Fruit fly (Drosophila melanogaster): ENCODE measurements around the gene Obp83cd.

DNA sequence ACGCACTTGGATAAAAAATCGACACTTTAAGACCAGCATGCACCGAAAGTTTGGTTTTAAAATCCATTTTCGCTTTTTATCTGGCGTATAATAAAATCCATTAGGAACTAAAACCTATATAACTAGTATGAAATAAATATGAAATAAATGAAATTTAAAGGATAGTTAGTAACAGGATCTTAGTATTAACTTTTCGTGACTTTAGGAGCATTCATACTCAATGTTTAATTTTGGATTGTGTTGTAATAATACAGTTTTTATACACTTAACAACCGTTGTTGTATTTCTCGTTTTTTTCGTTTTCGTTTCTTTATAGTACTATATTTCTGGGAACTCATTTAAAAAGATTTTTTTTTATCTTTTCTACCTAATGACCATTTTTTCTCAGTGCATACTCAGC is 41.2 kb downstream of the Obp83cd start:
- TF ChIP-seq psq (optimal IDR thresholded peaks at IDR 0.05) (no peak), insv (optimal IDR thresholded peaks at IDR 0.05) (no peak), h (optimal IDR thresholded peaks at IDR 0.05) (no peak), Myc (optimal IDR thresholded peaks at IDR 0.05) (no peak), ttk (optimal IDR thresholded peaks at IDR 0.05) (no peak)

All from Kc167 (cell line).